Fruit fly (Drosophila melanogaster) whole organism, embryonic: Measurements from ENCODE around the gene LManIV.
A peak's percentile ranks its signal among the peaks of the same experiment; 100 is the strongest.

ENCODE experiments used
- Aef1 ChIP-seq: fragments of 200-800 bp; sonication (Bioruptor generic); IDR thresholded peaks from 3 replicates; pipeline ENCODE4 v1.3.6; 2022; ENCODE audit warnings: missing biosample characterization, missing genetic modification characterization
- Awh ChIP-seq: fragments of 200-800 bp; sonication (Bioruptor generic); IDR thresholded peaks from 2 replicates; pipeline ENCODE4, ENCODE4 v1.3.6; 2022; ENCODE audit warnings: missing biosample characterization, missing genetic modification characterization
- Blimp-1 ChIP-seq: fragments of 200-800 bp; sonication (Bioruptor generic); optimal IDR thresholded peaks from 3 replicates; lab custom pipeline; 2018; ENCODE audit warnings: missing biosample characterization, missing genetic modification characterization, mild to moderate bottlenecking, moderate library complexity, missing genetic modification reagents
- CG12391 ChIP-seq: fragments of 200-800 bp; sonication (Bioruptor generic); optimal IDR thresholded peaks from 3 replicates; lab custom pipeline; 2018; ENCODE audit warnings: missing biosample characterization, mild to moderate bottlenecking, missing genetic modification characterization, moderate library complexity
- CG17186 ChIP-seq: fragments of 200-800 bp; sonication (Bioruptor generic); optimal IDR thresholded peaks from 3 replicates; lab custom pipeline; 2017; ENCODE audit warnings: missing biosample characterization, missing genetic modification reagents, missing genetic modification characterization
- CG17361 ChIP-seq: fragments of 200-800 bp; sonication (Bioruptor generic); IDR thresholded peaks from 3 replicates; pipeline ENCODE4 v1.3.6; 2022; ENCODE audit warnings: missing biosample characterization, missing genetic modification characterization
- CG17568 ChIP-seq: fragments of 200-800 bp; sonication (Bioruptor generic); optimal IDR thresholded peaks from 2 replicates; lab custom pipeline; 2018; ENCODE audit warnings: missing biosample characterization, mild to moderate bottlenecking, missing genetic modification characterization, moderate library complexity
- CG32772 ChIP-seq: fragments of 200-800 bp; sonication (Bioruptor generic); IDR thresholded peaks from 2 replicates; pipeline ENCODE4 v1.3.6; 2022; ENCODE audit warnings: missing biosample characterization, missing genetic modification characterization
- CG34376 ChIP-seq: fragments of 200-800 bp; sonication (Bioruptor generic); optimal IDR thresholded peaks from 2 replicates; lab custom pipeline; 2018; ENCODE audit warnings: missing biosample characterization, mild to moderate bottlenecking, missing genetic modification characterization
- CG3726 ChIP-seq: fragments of 200-800 bp; sonication (Bioruptor generic); IDR thresholded peaks from 3 replicates; pipeline ENCODE4, ENCODE4 v1.3.6; 2022; ENCODE audit warnings: missing biosample characterization, missing genetic modification characterization
- CG3847 ChIP-seq: fragments of 200-800 bp; sonication (Bioruptor generic); IDR thresholded peaks from 2 replicates; pipeline ENCODE4 v1.3.6; 2022; ENCODE audit warnings: missing biosample characterization, missing genetic modification characterization
- CG4617 ChIP-seq: fragments of 200-800 bp; sonication (Bioruptor generic); optimal IDR thresholded peaks from 3 replicates; lab custom pipeline; 2016; ENCODE audit warnings: missing biosample characterization, missing genetic modification characterization, borderline replicate concordance
- CG6791 ChIP-seq: fragments of 200-800 bp; sonication (Bioruptor generic); IDR thresholded peaks from 3 replicates; pipeline ENCODE4 v1.3.6; 2022; ENCODE audit warnings: missing biosample characterization, missing genetic modification characterization; ENCODE audit not compliant: partially characterized antibody
- CG9215 ChIP-seq: fragments of 200-800 bp; sonication (Bioruptor generic); IDR thresholded peaks from 2 replicates; pipeline ENCODE4 v1.3.6; 2022; ENCODE audit warnings: missing biosample characterization, missing genetic modification characterization
- Deaf1 ChIP-seq: fragments of 200-800 bp; optimal IDR thresholded peaks from 3 replicates; lab custom pipeline; 2019; ENCODE audit warnings: missing biosample characterization, mild to moderate bottlenecking, missing genetic modification characterization, moderate library complexity
- Doc2 ChIP-seq: fragments of 200-800 bp; sonication (Bioruptor generic); IDR thresholded peaks from 2 replicates; pipeline ENCODE4 v1.3.6; 2022; ENCODE audit warnings: missing biosample characterization, missing genetic modification characterization
- HmgZ ChIP-seq: fragments of 200-800 bp; sonication (Bioruptor generic); optimal IDR thresholded peaks from 2 replicates; lab custom pipeline; 2018; ENCODE audit warnings: missing biosample characterization, mild to moderate bottlenecking, missing genetic modification characterization
- Hmx ChIP-seq: fragments of 200-800 bp; sonication (Bioruptor generic); optimal IDR thresholded peaks from 2 replicates; lab custom pipeline; 2016; ENCODE audit warnings: missing biosample characterization, missing genetic modification characterization
- Hsf ChIP-seq: fragments of 200-800 bp; sonication (Bioruptor generic); optimal IDR thresholded peaks from 3 replicates; lab custom pipeline; 2016; ENCODE audit warnings: missing biosample characterization, missing genetic modification characterization
- Lpt ChIP-seq: fragments of >200 bp; optimal IDR thresholded peaks from 2 replicates; lab custom pipeline; 2018; ENCODE audit warnings: missing biosample characterization, missing genetic modification characterization
- MBD-R2 ChIP-seq: fragments of 200-800 bp; sonication (Bioruptor generic); IDR thresholded peaks from 2 replicates; pipeline ENCODE4 v1.3.6; 2022; ENCODE audit warnings: missing biosample characterization, missing genetic modification characterization
- Meics ChIP-seq: fragments of 200-800 bp; sonication (Bioruptor generic); optimal IDR thresholded peaks from 2 replicates; lab custom pipeline; 2017; ENCODE audit warnings: missing biosample characterization, mild to moderate bottlenecking, missing genetic modification characterization
- Opbp ChIP-seq: fragments of 200-800 bp; sonication (Bioruptor generic); IDR thresholded peaks from 3 replicates; pipeline ENCODE4 v1.3.6; 2022; ENCODE audit warnings: missing biosample characterization, missing genetic modification characterization; ENCODE audit not compliant: partially characterized antibody
- amos ChIP-seq: fragments of 200-800 bp; sonication (Bioruptor generic); IDR thresholded peaks from 2 replicates; pipeline ENCODE4 v1.3.6; 2022; ENCODE audit warnings: missing biosample characterization, missing genetic modification characterization; ENCODE audit not compliant: partially characterized antibody
- bcd ChIP-seq: fragments of 200-800 bp; sonication (Bioruptor generic); optimal IDR thresholded peaks from 2 replicates; lab custom pipeline; 2017; ENCODE audit warnings: missing biosample characterization, mild to moderate bottlenecking, missing genetic modification characterization
- cas ChIP-seq: fragments of 200-800 bp; sonication (Bioruptor generic); IDR thresholded peaks from 2 replicates; pipeline ENCODE4 v1.3.6; 2022; ENCODE audit warnings: missing biosample characterization, missing genetic modification characterization
- caup ChIP-seq: fragments of 200-800 bp; sonication (Bioruptor generic); optimal IDR thresholded peaks from 3 replicates; lab custom pipeline; 2017; ENCODE audit warnings: missing biosample characterization, mild to moderate bottlenecking, missing genetic modification characterization, moderate library complexity; ENCODE audit not compliant: severe bottlenecking
- chif ChIP-seq, 2 experiments: fragments of 200-800 bp; sonication (Bioruptor generic); optimal IDR thresholded peaks; 3 replicates each; lab custom pipeline; 2016; ENCODE audit warnings: missing biosample characterization in 2 of 2, missing genetic modification characterization in 2 of 2
- fu2 ChIP-seq: fragments of 200-800 bp; sonication (Bioruptor generic); optimal IDR thresholded peaks from 2 replicates; lab custom pipeline; 2016; ENCODE audit warnings: missing biosample characterization, missing genetic modification characterization
- gfzf ChIP-seq: fragments of 200-800 bp; sonication (Bioruptor generic); optimal IDR thresholded peaks from 2 replicates; lab custom pipeline; 2016; ENCODE audit warnings: missing biosample characterization, mild to moderate bottlenecking, missing genetic modification characterization, moderate library complexity
- gro ChIP-seq: fragments of 200-800 bp; sonication (Bioruptor generic); optimal IDR thresholded peaks from 2 replicates; lab custom pipeline; 2016; ENCODE audit warnings: missing biosample characterization, missing genetic modification characterization
- h ChIP-seq: fragments of >200 bp; optimal IDR thresholded peaks from 2 replicates; lab custom pipeline; 2017
- her ChIP-seq: fragments of 200-800 bp; sonication (Bioruptor generic); optimal IDR thresholded peaks from 2 replicates; lab custom pipeline; 2016; ENCODE audit warnings: missing biosample characterization, missing genetic modification characterization
- ind ChIP-seq: fragments of 200-800 bp; sonication (Bioruptor generic); optimal IDR thresholded peaks from 3 replicates; lab custom pipeline; 2016; ENCODE audit warnings: missing biosample characterization, missing genetic modification characterization
- insv ChIP-seq, 2 experiments: fragments of 200-800 bp; sonication (Bioruptor generic); optimal IDR thresholded peaks; 3 replicates each; lab custom pipeline; 2016 to 2018; ENCODE audit warnings: missing biosample characterization in 2 of 2, missing genetic modification characterization in 2 of 2
- kah ChIP-seq: fragments of 200-800 bp; sonication (Bioruptor generic); optimal IDR thresholded peaks from 2 replicates; lab custom pipeline; 2018; ENCODE audit warnings: missing biosample characterization, mild to moderate bottlenecking, missing genetic modification characterization
- lab ChIP-seq: fragments of 200-800 bp; sonication (Bioruptor generic); optimal IDR thresholded peaks from 3 replicates; lab custom pipeline; 2017; ENCODE audit warnings: missing biosample characterization, missing genetic modification characterization, mild to moderate bottlenecking, moderate library complexity, missing genetic modification reagents
- lov ChIP-seq, 2 experiments: fragments of 200-800 bp in 1 of 2; fragments of >200 bp in 1 of 2; sonication (Bioruptor generic) in 1 of 2; IDR thresholded peaks in 1 of 2; optimal IDR thresholded peaks in 1 of 2; 2 replicates in 1 of 2; 3 replicates in 1 of 2; pipeline versions ENCODE4 v1.3.6 to Lab custom; 2017 to 2022; ENCODE audit warnings: missing biosample characterization in 1 of 2, missing genetic modification characterization in 1 of 2
- luna ChIP-seq: fragments of 200-800 bp; sonication (Bioruptor generic); optimal IDR thresholded peaks from 2 replicates; lab custom pipeline; 2016; ENCODE audit warnings: missing biosample characterization, missing genetic modification characterization
- mirr ChIP-seq: fragments of 200-800 bp; sonication (Bioruptor generic); optimal IDR thresholded peaks from 3 replicates; lab custom pipeline; 2018; ENCODE audit warnings: missing biosample characterization, mild to moderate bottlenecking, missing genetic modification characterization
- mld ChIP-seq: fragments of 200-800 bp; sonication (Bioruptor generic); IDR thresholded peaks from 3 replicates; pipeline ENCODE4 v1.3.6; 2022; ENCODE audit warnings: missing biosample characterization, missing genetic modification characterization; ENCODE audit not compliant: partially characterized antibody
- nerfin-1 ChIP-seq: fragments of 200-800 bp; sonication (Bioruptor generic); optimal IDR thresholded peaks from 3 replicates; lab custom pipeline; 2019; ENCODE audit warnings: missing biosample characterization, mild to moderate bottlenecking, missing genetic modification characterization, moderate library complexity
- nmo ChIP-seq: fragments of 200-800 bp; sonication (Bioruptor generic); optimal IDR thresholded peaks from 2 replicates; lab custom pipeline; 2018; ENCODE audit warnings: missing biosample characterization, mild to moderate bottlenecking, missing genetic modification characterization, moderate library complexity
- nom ChIP-seq: fragments of 200-800 bp; sonication (Bioruptor generic); optimal IDR thresholded peaks from 2 replicates; lab custom pipeline; 2017; ENCODE audit warnings: missing biosample characterization, missing genetic modification characterization, mild to moderate bottlenecking, moderate library complexity, missing genetic modification reagents
- psq ChIP-seq: fragments of 200-800 bp; sonication (Bioruptor generic); optimal IDR thresholded peaks from 2 replicates; lab custom pipeline; 2017; ENCODE audit warnings: missing biosample characterization, missing genetic modification characterization
- ranshi ChIP-seq: fragments of 200-800 bp; sonication (Bioruptor generic); IDR thresholded peaks from 2 replicates; pipeline ENCODE4 v1.3.6; 2022; ENCODE audit warnings: missing biosample characterization, missing genetic modification characterization
- scrt ChIP-seq: fragments of 200-800 bp; sonication (Bioruptor generic); optimal IDR thresholded peaks from 2 replicates; lab custom pipeline; 2018; ENCODE audit warnings: missing biosample characterization, mild to moderate bottlenecking, missing genetic modification characterization, moderate library complexity
- slbo ChIP-seq: fragments of 200-800 bp; sonication (Bioruptor generic); IDR thresholded peaks from 2 replicates; pipeline ENCODE4 v1.3.6; 2022; ENCODE audit warnings: missing biosample characterization, missing genetic modification characterization
- sqz ChIP-seq: fragments of 200-800 bp; sonication (Bioruptor generic); optimal IDR thresholded peaks from 3 replicates; lab custom pipeline; 2018; ENCODE audit warnings: missing biosample characterization, mild to moderate bottlenecking, missing genetic modification characterization
- tio ChIP-seq: fragments of 200-800 bp; sonication (Bioruptor generic); optimal IDR thresholded peaks from 2 replicates; lab custom pipeline; 2017; ENCODE audit warnings: missing biosample characterization, missing genetic modification characterization, inconsistent platforms
- tll ChIP-seq, 2 experiments: fragments of 200-800 bp in 1 of 2; fragments of >200 bp in 1 of 2; sonication (Bioruptor generic) in 1 of 2; optimal IDR thresholded peaks; 2 replicates each; lab custom pipeline; 2017 to 2019; ENCODE audit warnings: missing biosample characterization in 2 of 2, missing genetic modification characterization in 2 of 2, mild to moderate bottlenecking in 1 of 2, moderate library complexity in 1 of 2

The LManIV gene

DNA sequence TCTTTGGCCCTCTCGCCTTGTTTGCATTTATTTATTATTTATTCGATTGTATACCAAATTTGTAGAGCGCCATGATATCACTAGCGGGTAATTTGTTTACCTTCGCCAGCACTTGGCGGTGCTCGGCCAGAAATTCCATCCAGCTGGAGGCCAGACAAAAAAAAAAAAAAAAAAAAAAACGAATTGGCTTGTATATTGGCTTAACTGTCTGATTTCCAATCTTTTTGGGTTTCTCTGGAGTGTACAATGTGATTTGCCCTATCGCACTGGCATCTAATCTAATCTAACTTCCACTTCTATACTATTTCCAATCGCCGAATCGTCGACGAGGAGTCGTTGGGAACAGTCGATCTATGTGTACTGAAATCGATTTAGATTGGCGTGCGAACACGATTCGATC is 52.4 kb downstream of the LManIV start (continued):
- TF ChIP-seq luna (GFP tag; lab: Kevin White, UChicago) (no peak), Aef1 (GFP tag; lab: Robert Waterston, UW) (no peak), ranshi (GFP tag; lab: Robert Waterston, UW) (no peak), nom (GFP tag; lab: Kevin White, UChicago) (no peak), CG3726 (no peak), Opbp (no peak), Hsf (GFP tag; lab: Kevin White, UChicago) (no peak), CG17568 (peak; percentile 21), fu2 (GFP tag; lab: Kevin White, UChicago) (no peak), slbo (GFP tag; lab: Robert Waterston, UW) (no peak), Awh (GFP tag; lab: Robert Waterston, UW) (no peak), CG34376 (GFP tag; lab: Kevin White, UChicago) (peak; percentile 56), caup (GFP tag; lab: Kevin White, UChicago) (peak; percentile 27), CG4617 (GFP tag; lab: Kevin White, UChicago) (no peak), Doc2 (no peak), tll (GFP tag; optimal IDR thresholded peaks at IDR 0.05; lab: Kevin White, UChicago) (no peak), psq (GFP tag; lab: Kevin White, UChicago) (no peak), gfzf (no peak), Hmx (GFP tag; lab: Kevin White, UChicago) (no peak), her (GFP tag; lab: Kevin White, UChicago) (peak; percentile 1), CG32772 (GFP tag; lab: Robert Waterston, UW) (no peak), gro (peak; percentile 66), chif (GFP tag; optimal IDR thresholded peaks at IDR 0.05; lab: Kevin White, UChicago) (no peak), CG6791 (GFP tag; lab: Robert Waterston, UW) (no peak), Lpt (GFP tag; lab: Kevin White, UChicago) (no peak), cas (GFP tag; lab: Robert Waterston, UW) (no peak), Deaf1 (tag; lab: Kevin White, UChicago) (peak; percentile 42), kah (GFP tag; lab: Kevin White, UChicago) (no peak), lov (optimal IDR thresholded peaks at IDR 0.05; lab: Kevin White, UChicago) (no peak), lov (GFP tag; IDR thresholded peaks at IDR 0.05; lab: Robert Waterston, UW) (no peak), mld (GFP tag; lab: Robert Waterston, UW) (no peak), HmgZ (peak; percentile 19), CG3847 (GFP tag; lab: Robert Waterston, UW) (no peak), MBD-R2 (GFP tag; lab: Robert Waterston, UW) (no peak), nerfin-1 (tag; lab: Kevin White, UChicago) (no peak), CG17361 (GFP tag; lab: Robert Waterston, UW) (no peak), CG9215 (GFP tag; lab: Robert Waterston, UW) (no peak), tio (GFP tag; lab: Kevin White, UChicago) (no peak), insv (GFP tag; optimal IDR thresholded peaks at IDR 0.05; lab: Kevin White, UChicago) (no peak), mirr (GFP tag; lab: Kevin White, UChicago) (peak; percentile 68), h (lab: Kevin White, UChicago) (no peak), bcd (GFP tag; lab: Kevin White, UChicago) (no peak), scrt (GFP tag; lab: Kevin White, UChicago) (no peak), CG17186 (GFP tag; lab: Kevin White, UChicago) (no peak), nmo (GFP tag; lab: Kevin White, UChicago) (no peak), lab (peak; percentile 55), Meics (GFP tag; lab: Kevin White, UChicago) (peak; percentile 16), CG12391 (tag; lab: Kevin White, UChicago) (no peak), ind (no peak), sqz (peak; percentile 32), amos (no peak), Blimp-1 (GFP tag; lab: Kevin White, UChicago) (no peak)
